Worm (Caenorhabditis elegans) whole organism, mixed stage, embryonic: ENCODE measurements around the gene Y48C3A.5.

ENCODE experiments used
- M03D4.4 ChIP-seq: sonication (generic microtip); optimal IDR thresholded peaks from 2 replicates; lab custom pipeline; 2017; ENCODE audit warnings: mild to moderate bottlenecking, missing genetic modification characterization, missing compliant biosample characterization
- bed-3 ChIP-seq: fragments of 200-800 bp; sonication (Bioruptor generic); optimal IDR thresholded peaks from 3 replicates; lab custom pipeline; 2018; ENCODE audit warnings: mild to moderate bottlenecking, missing genetic modification characterization, moderate library complexity, missing compliant biosample characterization
- blmp-1 ChIP-seq: fragments of 150-350 bp; optimal IDR thresholded peaks from 2 replicates; lab custom pipeline; 2014; ENCODE audit warnings: missing biosample characterization, missing genetic modification characterization
- ceh-43 ChIP-seq: fragments of 200-800 bp; sonication (Bioruptor generic); optimal IDR thresholded peaks from 2 replicates; lab custom pipeline; 2018; ENCODE audit warnings: mild to moderate bottlenecking, missing genetic modification characterization, moderate library complexity, missing compliant biosample characterization
- ceh-83 ChIP-seq: fragments of 200-800 bp; sonication (Bioruptor generic); optimal IDR thresholded peaks from 2 replicates; lab custom pipeline; 2018; ENCODE audit warnings: mild to moderate bottlenecking, missing genetic modification characterization, missing compliant biosample characterization
- ces-1 ChIP-seq: fragments of 150-350 bp; optimal IDR thresholded peaks from 2 replicates; lab custom pipeline; 2014; ENCODE audit warnings: missing biosample characterization, missing genetic modification reagents, missing genetic modification characterization
- cnd-1 ChIP-seq: fragments of 200-800 bp; sonication (Bioruptor generic); optimal IDR thresholded peaks from 2 replicates; lab custom pipeline; 2018; ENCODE audit warnings: mild to moderate bottlenecking, missing genetic modification characterization, missing compliant biosample characterization
- drap-1 ChIP-seq: fragments of 200-800 bp; sonication (Bioruptor generic); optimal IDR thresholded peaks from 3 replicates; lab custom pipeline; 2018; ENCODE audit warnings: mild to moderate bottlenecking, missing genetic modification characterization, missing compliant biosample characterization
- elt-1 ChIP-seq: sonication (generic microtip); optimal IDR thresholded peaks from 2 replicates; lab custom pipeline; 2017; ENCODE audit warnings: missing genetic modification characterization, mild to moderate bottlenecking, missing compliant biosample characterization, antibody characterized with exemption, moderate library complexity, borderline replicate concordance; ENCODE audit not compliant: insufficient read depth
- elt-3 ChIP-seq: fragments of 150-350 bp; optimal IDR thresholded peaks from 2 replicates; lab custom pipeline; 2014; ENCODE audit warnings: missing biosample characterization, missing genetic modification characterization
- flh-1 ChIP-seq: fragments of 200-800 bp; sonication (Bioruptor generic); optimal IDR thresholded peaks from 2 replicates; lab custom pipeline; 2018; ENCODE audit warnings: mild to moderate bottlenecking, missing genetic modification characterization, moderate library complexity, missing compliant biosample characterization
- hlh-1 ChIP-seq: fragments of 150-350 bp; optimal IDR thresholded peaks from 2 replicates; lab custom pipeline; 2014; ENCODE audit warnings: missing biosample characterization, missing genetic modification reagents, missing genetic modification characterization
- lin-13 ChIP-seq: fragments of 150-350 bp; optimal IDR thresholded peaks from 2 replicates; lab custom pipeline; 2014; ENCODE audit warnings: missing biosample characterization, missing genetic modification characterization
- lin-32 ChIP-seq: fragments of 200-800 bp; sonication (Bioruptor generic); optimal IDR thresholded peaks from 2 replicates; lab custom pipeline; 2018; ENCODE audit warnings: mild to moderate bottlenecking, missing genetic modification characterization, missing compliant biosample characterization
- lsy-2 ChIP-seq: fragments of 150-350 bp; optimal IDR thresholded peaks from 2 replicates; lab custom pipeline; 2014; ENCODE audit warnings: missing biosample characterization, missing genetic modification characterization
- mab-5 ChIP-seq: fragments of 150-350 bp; optimal IDR thresholded peaks from 2 replicates; lab custom pipeline; 2014; ENCODE audit warnings: missing biosample characterization, missing genetic modification characterization
- mep-1 ChIP-seq: fragments of 150-350 bp; optimal IDR thresholded peaks from 2 replicates; lab custom pipeline; 2017; ENCODE audit warnings: missing biosample characterization, missing genetic modification reagents, missing genetic modification characterization, inconsistent platforms
- mls-2 ChIP-seq: sonication (generic microtip); optimal IDR thresholded peaks from 2 replicates; lab custom pipeline; 2016; ENCODE audit warnings: mild to moderate bottlenecking, missing genetic modification characterization, moderate library complexity, missing compliant biosample characterization
- nhr-12 ChIP-seq: fragments of 150-350 bp; optimal IDR thresholded peaks from 2 replicates; lab custom pipeline; 2014; ENCODE audit warnings: missing biosample characterization, missing genetic modification characterization
- nhr-2 ChIP-seq: fragments of 150-350 bp; optimal IDR thresholded peaks from 2 replicates; lab custom pipeline; 2014; ENCODE audit warnings: missing biosample characterization, missing genetic modification characterization
- nhr-237 ChIP-seq: fragments of 150-350 bp; optimal IDR thresholded peaks from 2 replicates; lab custom pipeline; 2014; ENCODE audit warnings: missing biosample characterization, missing genetic modification characterization
- nhr-28 ChIP-seq: fragments of 150-350 bp; optimal IDR thresholded peaks from 2 replicates; lab custom pipeline; 2014; ENCODE audit warnings: missing biosample characterization, missing genetic modification characterization
- pha-4 ChIP-seq: fragments of 150-350 bp; optimal IDR thresholded peaks from 2 replicates; lab custom pipeline; 2018; ENCODE audit warnings: missing biosample characterization, missing genetic modification reagents, missing genetic modification characterization
- sem-2 ChIP-seq: fragments of 200-800 bp; sonication (Bioruptor generic); optimal IDR thresholded peaks from 2 replicates; lab custom pipeline; 2018; ENCODE audit warnings: mild to moderate bottlenecking, missing genetic modification characterization, missing compliant biosample characterization
- snpc-4 ChIP-seq: fragments of 150-350 bp; optimal IDR thresholded peaks from 2 replicates; lab custom pipeline; 2014; ENCODE audit warnings: missing biosample characterization, missing genetic modification characterization
- sptf-1 ChIP-seq: sonication (generic microtip); optimal IDR thresholded peaks from 2 replicates; lab custom pipeline; 2017; ENCODE audit warnings: mild to moderate bottlenecking, missing genetic modification characterization, moderate library complexity, missing compliant biosample characterization
- tbx-8 ChIP-seq: fragments of 200-800 bp; sonication (Bioruptor generic); optimal IDR thresholded peaks from 2 replicates; lab custom pipeline; 2018; ENCODE audit warnings: mild to moderate bottlenecking, missing genetic modification characterization, moderate library complexity, missing compliant biosample characterization
- unc-120 ChIP-seq: sonication (generic microtip); optimal IDR thresholded peaks from 2 replicates; lab custom pipeline; 2017; ENCODE audit warnings: missing genetic modification characterization, missing compliant biosample characterization; ENCODE audit not compliant: poor library complexity, severe bottlenecking
- unc-39 ChIP-seq: fragments of 150-350 bp; optimal IDR thresholded peaks from 2 replicates; lab custom pipeline; 2014; ENCODE audit warnings: missing biosample characterization, missing genetic modification characterization
- unc-62 ChIP-seq: fragments of 150-350 bp; optimal IDR thresholded peaks from 2 replicates; lab custom pipeline; 2014; ENCODE audit warnings: missing biosample characterization, missing genetic modification reagents, missing genetic modification characterization
- zip-8 ChIP-seq: fragments of 150-350 bp; optimal IDR thresholded peaks from 2 replicates; lab custom pipeline; 2014; ENCODE audit warnings: missing biosample characterization, missing genetic modification characterization
- ztf-11 ChIP-seq: fragments of 150-350 bp; optimal IDR thresholded peaks from 2 replicates; lab custom pipeline; 2014; ENCODE audit warnings: missing biosample characterization, missing genetic modification characterization

Y48C3A.5 gene

DNA sequence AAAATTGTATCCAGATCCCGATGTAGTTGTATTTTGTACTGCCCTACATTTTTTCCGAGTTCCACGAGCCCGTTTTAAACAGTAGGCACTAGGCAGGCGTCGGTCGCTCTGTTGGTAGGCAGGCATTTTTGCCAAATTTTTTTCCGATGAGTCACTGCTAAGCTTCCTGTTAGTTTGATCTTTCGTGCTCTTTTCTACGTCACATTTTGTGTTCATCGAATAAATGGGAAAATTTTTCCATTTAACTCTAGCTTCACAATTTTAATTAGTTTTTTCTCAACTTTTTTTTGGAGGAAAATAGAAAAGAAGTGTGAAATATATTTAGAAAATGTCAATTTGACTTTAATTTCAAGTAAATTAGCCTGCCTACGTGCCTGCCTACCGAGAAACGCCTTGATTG, 3.6 kb upstream of the Y48C3A.5 start:
- TF ChIP-seq zip-8 (no peak), cnd-1 (tag; lab: Kevin White, UChicago) (no peak), lin-13 (no peak), nhr-2 (no peak), nhr-28 (tag; lab: Kevin White, UChicago) (no peak), nhr-12 (tag; lab: Kevin White, UChicago) (no peak), unc-62 (GFP tag; lab: Kevin White, UChicago) (no peak), drap-1 (no peak), ces-1 (no peak), pha-4 (tag; lab: Kevin White, UChicago) (no peak), M03D4.4 (no peak), bed-3 (GFP tag; lab: Kevin White, UChicago) (no peak), flh-1 (GFP tag; lab: Kevin White, UChicago) (no peak), sptf-1 (tag; lab: Kevin White, UChicago) (no peak)
- TF ChIP-seq, all 35 proteins: peak for 0

DNA sequence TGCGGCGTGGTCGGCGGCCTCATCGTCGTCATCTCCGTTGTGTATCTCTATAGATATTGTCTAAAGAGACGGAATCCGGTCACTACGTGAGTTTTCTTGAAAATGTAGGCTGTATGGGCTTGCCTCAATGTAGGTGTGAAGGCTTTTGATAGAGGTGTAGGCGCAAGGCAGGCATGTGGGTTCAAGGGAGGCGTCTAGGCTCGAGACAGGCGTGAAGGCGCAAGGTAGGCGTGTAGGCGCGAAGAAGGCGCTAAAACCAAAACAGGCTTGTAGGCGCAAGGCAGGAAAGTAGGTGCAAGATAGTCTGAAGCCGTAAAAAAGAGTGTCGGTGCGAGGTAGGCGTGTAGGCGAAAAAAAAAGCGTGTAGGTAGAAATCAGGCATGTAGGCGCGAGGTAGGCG, 7.3 kb downstream of the Y48C3A.5 start:
- TF ChIP-seq unc-39 (tag; lab: Kevin White, UChicago) = no peak
- TF ChIP-seq ztf-11 = no peak
- TF ChIP-seq M03D4.4 = no peak
- no peak for TF ChIP-seq nhr-12 (tag; lab: Kevin White, UChicago)
- TF ChIP-seq blmp-1 = no peak
- TF ChIP-seq, all 35 proteins: peak for 0

DNA sequence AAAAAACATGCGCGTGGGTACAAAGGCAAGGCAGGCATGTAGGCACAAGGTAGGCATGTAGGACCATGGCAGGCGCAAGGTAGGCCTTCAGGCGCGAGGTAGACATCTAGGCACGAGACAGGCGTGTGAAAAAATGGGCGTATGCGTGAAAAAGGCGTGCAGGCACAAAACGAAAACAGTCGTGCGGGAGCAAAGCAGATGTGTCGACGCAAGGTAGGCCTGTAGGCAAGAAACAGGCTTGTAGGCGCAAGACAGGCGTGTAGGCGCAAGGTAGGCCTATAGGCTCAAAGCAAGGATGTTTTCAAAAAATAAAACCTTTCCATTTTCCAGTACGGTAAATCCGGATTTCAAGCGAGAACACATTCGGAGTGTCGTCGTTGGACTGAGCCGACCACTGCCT, 7.8 kb downstream of the Y48C3A.5 start:
- no peak for TF ChIP-seq zip-8
- no peak for TF ChIP-seq lin-32
- no peak for TF ChIP-seq lin-13
- no peak for TF ChIP-seq unc-39 (tag; lab: Kevin White, UChicago)
- TF ChIP-seq nhr-2 = no peak
- no peak for TF ChIP-seq ces-1
- TF ChIP-seq bed-3 (GFP tag; lab: Kevin White, UChicago) = no peak
- TF ChIP-seq ceh-83 (GFP tag; lab: Kevin White, UChicago) = no peak
- no peak for TF ChIP-seq elt-1 (tag; lab: Kevin White, UChicago)
- TF ChIP-seq M03D4.4 = no peak
- no peak for TF ChIP-seq sem-2 (GFP tag; lab: Kevin White, UChicago)
- TF ChIP-seq nhr-12 (tag; lab: Kevin White, UChicago) = no peak
- TF ChIP-seq tbx-8 (GFP tag; lab: Kevin White, UChicago) = no peak
- TF ChIP-seq mls-2 (tag; lab: Kevin White, UChicago) = no peak

DNA sequence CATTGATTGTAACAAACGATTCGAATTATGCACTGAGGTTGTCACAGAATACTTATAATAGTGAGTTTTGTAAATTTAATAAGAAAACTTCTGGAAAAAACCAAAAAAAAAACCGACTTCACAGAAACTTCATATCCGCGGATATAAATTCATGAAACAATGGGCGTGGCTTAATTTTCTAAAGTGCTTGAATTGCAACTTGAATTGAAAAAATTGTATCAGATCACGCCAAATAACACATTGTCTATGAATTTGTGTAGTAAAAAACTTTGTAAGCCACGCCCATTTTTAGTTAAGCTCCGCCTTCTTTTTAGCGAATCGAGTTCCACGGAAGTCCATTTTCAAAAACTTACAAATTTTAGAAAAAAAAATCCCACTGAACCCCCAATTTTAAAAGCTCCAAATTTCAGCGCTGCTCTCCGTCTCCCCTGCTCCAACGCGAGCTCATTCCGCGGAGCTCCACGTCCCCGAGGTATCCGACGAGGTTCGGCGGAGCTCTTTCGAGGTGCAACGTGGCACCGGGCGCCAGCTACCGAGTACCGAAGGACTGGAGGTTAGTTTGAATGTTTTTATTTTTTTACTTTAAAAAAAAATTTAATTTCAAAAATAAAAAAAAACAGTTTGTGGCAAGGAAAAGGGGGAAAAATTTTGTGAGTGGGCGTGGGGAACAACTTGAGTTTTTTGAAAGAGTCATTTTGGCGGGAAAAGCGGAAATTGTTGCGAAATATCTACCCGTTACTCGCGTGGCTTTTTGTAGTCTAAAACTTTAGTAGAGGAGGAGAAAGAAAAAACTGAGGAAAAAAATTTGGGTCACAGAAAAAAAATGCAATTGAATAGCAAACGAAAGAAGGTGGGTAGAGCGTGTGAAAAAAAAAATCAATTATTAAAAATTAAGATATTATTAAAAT, 8.6 kb downstream of the Y48C3A.5 start:
- TF ChIP-seq elt-3 (tag; lab: Kevin White, UChicago) (no peak), unc-62 (GFP tag; lab: Kevin White, UChicago) (no peak), mab-5 (tag; lab: Kevin White, UChicago) (no peak), mls-2 (tag; lab: Kevin White, UChicago) (no peak), snpc-4 (tag; lab: Kevin White, UChicago) (no peak), pha-4 (tag; lab: Kevin White, UChicago) (no peak), bed-3 (GFP tag; lab: Kevin White, UChicago) (no peak), tbx-8 (GFP tag; lab: Kevin White, UChicago) (no peak), lsy-2 (tag; lab: Kevin White, UChicago) (no peak), nhr-237 (tag; lab: Kevin White, UChicago) (no peak), elt-1 (tag; lab: Kevin White, UChicago) (no peak), sptf-1 (tag; lab: Kevin White, UChicago) (no peak), nhr-2 (no peak)

DNA sequence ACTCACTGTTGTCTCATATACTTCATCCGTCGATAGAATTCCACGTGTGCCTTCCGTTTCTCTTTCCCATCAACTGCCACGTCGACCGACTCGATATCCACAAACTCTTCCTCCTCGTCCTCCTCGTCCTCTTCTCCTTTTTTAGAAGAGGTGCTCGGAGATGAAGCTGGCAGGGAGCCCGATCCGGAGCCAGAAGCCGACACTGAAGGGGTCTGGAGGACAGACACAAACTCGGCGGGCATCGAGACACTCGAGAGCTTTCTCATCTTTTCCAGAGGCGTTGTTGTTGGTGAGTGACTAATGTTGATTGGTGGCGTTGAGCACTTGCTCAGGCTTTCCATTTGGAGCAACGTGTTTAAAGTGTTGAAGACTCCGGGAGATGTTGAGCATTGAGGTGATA, 11.7 kb downstream of the Y48C3A.5 start:
- no peak for TF ChIP-seq nhr-2
- TF ChIP-seq nhr-12 (tag; lab: Kevin White, UChicago) = no peak
- TF ChIP-seq mab-5 (tag; lab: Kevin White, UChicago) = no peak
- no peak for TF ChIP-seq unc-39 (tag; lab: Kevin White, UChicago)
- no peak for TF ChIP-seq lin-32
- no peak for TF ChIP-seq unc-120 (tag; lab: Kevin White, UChicago)
- no peak for TF ChIP-seq mep-1 (tag; lab: Kevin White, UChicago)
- no peak for TF ChIP-seq cnd-1 (tag; lab: Kevin White, UChicago)
- TF ChIP-seq elt-3 (tag; lab: Kevin White, UChicago) = no peak
- TF ChIP-seq flh-1 (GFP tag; lab: Kevin White, UChicago) = no peak
- TF ChIP-seq lin-13 = no peak
- no peak for TF ChIP-seq M03D4.4
- no peak for TF ChIP-seq ceh-83 (GFP tag; lab: Kevin White, UChicago)
- no peak for TF ChIP-seq zip-8
- TF ChIP-seq hlh-1 (tag; lab: Kevin White, UChicago) = no peak
- TF ChIP-seq ceh-43 (GFP tag; lab: Kevin White, UChicago) = no peak
